Fruit fly (Drosophila melanogaster): ENCODE data around the gene Vha100-2.

Vha100-2 gene

dm6 chr3R:18360630-18361260 lies 38.2 kb downstream of the Vha100-2 start, which contains the start of gene CG15803:
TSS of gene CG15803 (minus strand) at chr3R:18360728.
- TF ChIP-seq ttk (optimal IDR thresholded peaks at IDR 0.05) (no peak), insv (optimal IDR thresholded peaks at IDR 0.05) (no peak), Sin3A (optimal IDR thresholded peaks at IDR 0.05) (no peak), psq (optimal IDR thresholded peaks at IDR 0.05) (no peak), h (optimal IDR thresholded peaks at IDR 0.05) (no peak), Myc (optimal IDR thresholded peaks at IDR 0.05) (no peak)

- TF ChIP-seq insv (optimal IDR thresholded peaks at IDR 0.05), result no peak
- no peak for TF ChIP-seq Myc (optimal IDR thresholded peaks at IDR 0.05)
- no peak for TF ChIP-seq Sin3A (optimal IDR thresholded peaks at IDR 0.05)
- no peak for TF ChIP-seq h (optimal IDR thresholded peaks at IDR 0.05)
- no peak for TF ChIP-seq psq (optimal IDR thresholded peaks at IDR 0.05)
- TF ChIP-seq ttk (optimal IDR thresholded peaks at IDR 0.05), result no peak
Measured at dm6 chr3R:18355781-18356180, 43.2 kb downstream of the Vha100-2 start.
